Worm (Caenorhabditis elegans) whole organism, L4/young adult: ENCODE measurements around the gene C12D5.10.

Source experiments
- W03F9.2 ChIP-seq: fragments of 150-350 bp; optimal IDR thresholded peaks from 2 replicates; lab custom pipeline; 2014; ENCODE audit warnings: missing biosample characterization, missing genetic modification characterization
- dao-5 ChIP-seq: sonication (generic microtip); optimal IDR thresholded peaks from 2 replicates; lab custom pipeline; 2016; ENCODE audit warnings: missing genotype, missing genetic modification characterization, moderate library complexity, missing compliant biosample characterization
- him-1 ChIP-seq: sonication (generic microtip); optimal IDR thresholded peaks from 2 replicates; lab custom pipeline; 2016; ENCODE audit warnings: missing genotype, missing genetic modification reagents, missing genetic modification characterization, missing compliant biosample characterization

DNA sequence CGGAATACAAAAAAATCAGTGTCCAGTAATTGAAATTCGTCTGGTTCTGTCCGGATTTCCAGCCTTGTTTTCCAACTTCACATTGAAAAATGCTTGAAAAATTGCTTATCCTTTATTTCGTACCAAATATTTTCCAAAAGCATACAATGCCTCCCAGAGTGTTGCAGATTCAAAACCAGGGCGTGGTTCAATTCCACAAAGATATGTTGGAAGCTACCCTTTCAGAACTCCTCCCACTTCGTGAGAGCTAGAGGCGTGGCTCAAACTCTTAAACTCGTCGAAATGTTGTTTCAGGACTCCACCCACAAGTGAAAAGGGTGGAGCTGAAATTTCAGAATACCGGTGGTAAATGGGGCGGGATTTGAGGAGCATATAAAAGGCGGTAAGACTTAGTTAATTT, 17.4 kb downstream of the C12D5.10 start, which contains the start of gene C12D5.3:
- no peak for TF ChIP-seq dao-5 (tag; lab: Kevin White, UChicago)
- no peak for TF ChIP-seq him-1 (tag; lab: Kevin White, UChicago)
- TF ChIP-seq W03F9.2 = no peak
